Worm (Caenorhabditis elegans) whole organism, midembryonic: Measurements from ENCODE around the gene nspc-17.

Experiments used
- T22C8.4 ChIP-seq: fragments of 200-800 bp; sonication (Bioruptor generic); IDR thresholded peaks from 2 replicates; pipeline ENCODE4 v1.3.6; 2022; ENCODE audit warnings: missing genetic modification characterization, missing compliant biosample characterization
- ref-1 ChIP-seq: fragments of 200-800 bp; sonication (Bioruptor generic); conservative IDR thresholded peaks from 2 replicates; pipeline ENCODE4 v1.3.6; 2022; ENCODE audit warnings: missing genetic modification reagents, missing genetic modification characterization, missing compliant biosample characterization

DNA sequence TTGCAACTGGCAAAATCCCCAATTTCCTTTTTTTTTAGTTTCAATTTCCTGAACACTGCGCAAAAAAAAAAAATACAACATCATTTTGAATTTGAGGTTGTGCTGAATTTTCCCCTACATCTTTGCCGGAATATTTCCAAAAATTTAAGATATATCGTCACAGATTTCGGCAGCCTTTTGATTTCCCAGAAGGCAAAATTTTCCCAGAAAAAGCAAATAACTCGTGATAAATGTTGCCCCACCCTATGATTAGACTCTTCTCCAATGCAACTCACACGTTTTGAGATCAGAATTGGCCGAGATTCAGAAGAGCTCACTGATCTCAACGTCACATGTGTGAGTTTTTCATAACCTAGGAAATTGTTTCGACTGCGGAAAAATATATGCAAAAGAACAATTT lies 32.5 kb downstream of the nspc-17 start:
- TF ChIP-seq ref-1 (GFP tag; lab: Robert Waterston, UW) (no peak), T22C8.4 (no peak)
